Worm (Caenorhabditis elegans) whole organism, midembryonic: ENCODE measurements around the gene fbxb-18.

Source experiments
- T22C8.4 ChIP-seq: fragments of 200-800 bp; sonication (Bioruptor generic); IDR thresholded peaks from 2 replicates; pipeline ENCODE4 v1.3.6; 2022; ENCODE audit warnings: missing genetic modification characterization, missing compliant biosample characterization
- cog-1 ChIP-seq: sonication (generic microtip); optimal IDR thresholded peaks from 2 replicates; lab custom pipeline; 2016; ENCODE audit warnings: missing genetic modification characterization, missing compliant biosample characterization
- flt-1 ChIP-seq: fragments of 200-800 bp; sonication (Bioruptor generic); IDR thresholded peaks from 2 replicates; pipeline ENCODE4 v1.3.6; 2022; ENCODE audit warnings: missing genetic modification characterization, missing compliant biosample characterization
- med-1 ChIP-seq: sonication (generic microtip); optimal IDR thresholded peaks from 2 replicates; lab custom pipeline; 2017; ENCODE audit warnings: missing genetic modification characterization, mild to moderate bottlenecking, missing compliant biosample characterization, antibody characterized with exemption, missing genetic modification reagents; ENCODE audit not compliant: insufficient read depth
- ref-1 ChIP-seq: fragments of 200-800 bp; sonication (Bioruptor generic); conservative IDR thresholded peaks from 2 replicates; pipeline ENCODE4 v1.3.6; 2022; ENCODE audit warnings: missing genetic modification reagents, missing genetic modification characterization, missing compliant biosample characterization
- tab-1 ChIP-seq: fragments of 200-800 bp; sonication (Bioruptor generic); IDR thresholded peaks from 2 replicates; pipeline ENCODE4 v1.3.6; 2022; ENCODE audit warnings: missing genetic modification characterization, missing compliant biosample characterization
- ztf-23 ChIP-seq: fragments of 200-800 bp; sonication (Bioruptor generic); IDR thresholded peaks from 2 replicates; pipeline ENCODE4 v1.3.6; 2022; ENCODE audit warnings: missing genetic modification reagents, missing genetic modification characterization, missing compliant biosample characterization

DNA sequence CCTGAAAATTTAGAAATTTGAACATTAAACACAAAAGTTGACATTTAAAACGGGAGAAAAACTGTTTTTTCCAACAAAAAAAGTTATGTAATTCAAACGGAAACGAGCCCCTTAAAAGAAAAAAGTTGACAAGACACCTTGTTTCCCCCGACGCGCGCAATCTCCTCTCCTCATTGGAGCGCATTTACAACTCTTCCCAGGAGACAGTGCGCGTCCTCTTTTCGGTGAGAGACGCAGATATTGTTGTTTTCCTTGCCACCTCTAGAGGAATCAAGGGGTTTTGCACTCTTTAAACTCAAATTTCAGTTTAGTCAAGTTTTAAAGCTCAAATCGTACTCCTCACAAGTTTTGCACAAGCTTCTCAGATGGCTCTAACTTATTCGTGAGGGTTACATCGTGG, 7.1 kb upstream of the fbxb-18 start, which contains the start of gene F58E1.13:
- TF ChIP-seq ref-1 (GFP tag; lab: Robert Waterston, UW) (no peak), tab-1 (GFP tag; lab: Robert Waterston, UW) (no peak), T22C8.4 (GFP tag; lab: Robert Waterston, UW) (no peak), cog-1 (no peak), flt-1 (GFP tag; lab: Robert Waterston, UW) (no peak), ztf-23 (GFP tag; lab: Robert Waterston, UW) (no peak), med-1 (no peak)
